Worm (Caenorhabditis elegans) whole organism, young adult: Measurements from ENCODE around the gene nspb-3.
A peak's percentile ranks its signal among the peaks of the same experiment; 100 is the strongest.

Source experiments
- D2030.7 ChIP-seq: fragments of 200-800 bp; sonication (Bioruptor generic); IDR thresholded peaks from 2 replicates; pipeline ENCODE4 v1.3.6; 2022; ENCODE audit warnings: missing genetic modification reagents, missing genetic modification characterization, missing compliant biosample characterization
- F22D6.2 ChIP-seq: sonication (generic microtip); optimal IDR thresholded peaks from 2 replicates; lab custom pipeline; 2016; ENCODE audit warnings: mild to moderate bottlenecking, missing genetic modification characterization, missing compliant biosample characterization
- F49E8.2 ChIP-seq: sonication (generic microtip); optimal IDR thresholded peaks from 3 replicates; lab custom pipeline; 2017; ENCODE audit warnings: missing genetic modification characterization, mild to moderate bottlenecking, missing compliant biosample characterization, antibody characterized with exemption, moderate library complexity; ENCODE audit not compliant: insufficient read depth
- F57A8.1 ChIP-seq: fragments of 200-800 bp; sonication (Bioruptor generic); optimal IDR thresholded peaks from 2 replicates; lab custom pipeline; 2018; ENCODE audit warnings: mild to moderate bottlenecking, missing genetic modification characterization, moderate library complexity, missing compliant biosample characterization
- T07F8.4 ChIP-seq: sonication (generic microtip); optimal IDR thresholded peaks from 2 replicates; lab custom pipeline; 2016; ENCODE audit warnings: mild to moderate bottlenecking, missing genetic modification characterization, moderate library complexity, missing compliant biosample characterization
- Y56A3A.18 ChIP-seq: fragments of 200-800 bp; sonication (Bioruptor generic); IDR thresholded peaks from 2 replicates; pipeline ENCODE4 v1.3.6; 2022; ENCODE audit warnings: missing genetic modification reagents, missing genetic modification characterization, missing compliant biosample characterization
- akir-1 ChIP-seq: fragments of 200-800 bp; sonication (Bioruptor generic); optimal IDR thresholded peaks from 2 replicates; lab custom pipeline; 2018; ENCODE audit warnings: mild to moderate bottlenecking, missing genetic modification characterization, moderate library complexity, missing compliant biosample characterization
- ama-1 ChIP-seq, 3 experiments: fragments of 150-350 bp in 1 of 3; sonication (generic microtip) in 2 of 3; optimal IDR thresholded peaks; 2 replicates each; lab custom pipeline; 2014 to 2018; ENCODE audit warnings: missing biosample characterization in 2 of 3, missing genetic modification characterization in 2 of 3, missing genetic modification reagents in 2 of 3
- aptf-2 ChIP-seq: fragments of 200-800 bp; sonication (Bioruptor generic); conservative IDR thresholded peaks from 2 replicates; pipeline ENCODE4 v1.3.6; 2022; ENCODE audit warnings: missing genetic modification reagents, missing genetic modification characterization, missing compliant biosample characterization
- aptf-3 ChIP-seq: fragments of 200-800 bp; sonication (Bioruptor generic); IDR thresholded peaks from 2 replicates; pipeline ENCODE4 v1.3.6; 2022; ENCODE audit warnings: missing genetic modification characterization, missing compliant biosample characterization
- athp-1 ChIP-seq: sonication (generic microtip); optimal IDR thresholded peaks from 2 replicates; lab custom pipeline; 2017; ENCODE audit warnings: mild to moderate bottlenecking, missing genetic modification characterization, missing compliant biosample characterization
- attf-5 ChIP-seq: fragments of 200-800 bp; sonication (Bioruptor generic); optimal IDR thresholded peaks from 2 replicates; lab custom pipeline; 2018; ENCODE audit warnings: mild to moderate bottlenecking, missing genetic modification characterization, missing compliant biosample characterization
- ccch-3 ChIP-seq: fragments of 200-800 bp; sonication (Bioruptor generic); optimal IDR thresholded peaks from 2 replicates; lab custom pipeline; 2018; ENCODE audit warnings: mild to moderate bottlenecking, missing genetic modification characterization, missing compliant biosample characterization
- cebp-1 ChIP-seq, 2 experiments: fragments of 200-800 bp in 1 of 2; sonication (Bioruptor generic) in 1 of 2; sonication (generic microtip) in 1 of 2; IDR thresholded peaks in 1 of 2; optimal IDR thresholded peaks in 1 of 2; 2 replicates each; pipeline versions ENCODE4 v1.3.6 to Lab custom; 2017 to 2022; ENCODE audit warnings: missing compliant biosample characterization in 2 of 2, missing genetic modification characterization in 2 of 2, mild to moderate bottlenecking in 1 of 2, missing genetic modification reagents in 1 of 2, moderate library complexity in 1 of 2
- ceh-100 ChIP-seq: fragments of 200-800 bp; sonication (Bioruptor generic); IDR thresholded peaks from 2 replicates; pipeline ENCODE4 v1.3.6; 2022; ENCODE audit warnings: missing genetic modification reagents, missing genetic modification characterization, missing compliant biosample characterization
- ceh-40 ChIP-seq: fragments of 200-800 bp; sonication (Bioruptor generic); IDR thresholded peaks from 2 replicates; pipeline ENCODE4 v1.3.6; 2022; ENCODE audit warnings: missing genetic modification characterization, missing compliant biosample characterization
- ceh-58 ChIP-seq: fragments of 200-800 bp; sonication (Bioruptor generic); IDR thresholded peaks from 2 replicates; pipeline ENCODE4 v1.3.6; 2022; ENCODE audit warnings: missing genetic modification characterization, missing compliant biosample characterization
- ceh-91 ChIP-seq: fragments of 200-800 bp; sonication (Bioruptor generic); IDR thresholded peaks from 2 replicates; pipeline ENCODE4 v1.3.6; 2022; ENCODE audit warnings: missing genetic modification reagents, missing genetic modification characterization, missing compliant biosample characterization
- egl-18 ChIP-seq: fragments of 200-800 bp; sonication (Bioruptor generic); IDR thresholded peaks from 2 replicates; pipeline ENCODE4 v1.3.6; 2022; ENCODE audit warnings: missing genetic modification reagents, missing genetic modification characterization, missing compliant biosample characterization
- egl-44 ChIP-seq: fragments of 200-800 bp; sonication (Bioruptor generic); IDR thresholded peaks from 2 replicates; pipeline ENCODE4 v1.3.6; 2022; ENCODE audit warnings: missing genetic modification reagents, missing genetic modification characterization, missing compliant biosample characterization
- ets-4 ChIP-seq: fragments of 200-800 bp; sonication (Bioruptor generic); optimal IDR thresholded peaks from 2 replicates; lab custom pipeline; 2018; ENCODE audit warnings: mild to moderate bottlenecking, missing genetic modification characterization, missing compliant biosample characterization
- gei-17 ChIP-seq: fragments of 200-800 bp; sonication (Bioruptor generic); optimal IDR thresholded peaks from 2 replicates; lab custom pipeline; 2018; ENCODE audit warnings: mild to moderate bottlenecking, missing genetic modification characterization, missing compliant biosample characterization
- him-1 ChIP-seq: sonication (generic microtip); optimal IDR thresholded peaks from 2 replicates; lab custom pipeline; 2016; ENCODE audit warnings: missing genotype, missing genetic modification reagents, missing genetic modification characterization, missing compliant biosample characterization
- hlh-12 ChIP-seq: sonication (generic microtip); optimal IDR thresholded peaks from 2 replicates; lab custom pipeline; 2016; ENCODE audit warnings: missing genetic modification characterization, missing compliant biosample characterization
- hmg-1.2 ChIP-seq: fragments of 200-800 bp; sonication (Bioruptor generic); IDR thresholded peaks from 2 replicates; pipeline ENCODE4 v1.3.6; 2022; ENCODE audit warnings: missing genetic modification reagents, missing genetic modification characterization, missing compliant biosample characterization
- hsf-1 ChIP-seq: fragments of 200-800 bp; sonication (Bioruptor generic); IDR thresholded peaks from 2 replicates; pipeline ENCODE4 v1.3.6; 2022; ENCODE audit warnings: missing genetic modification reagents, missing genetic modification characterization, missing compliant biosample characterization
- lag-1 ChIP-seq: fragments of 200-800 bp; sonication (Bioruptor generic); IDR thresholded peaks from 2 replicates; pipeline ENCODE4 v1.3.6; 2022; ENCODE audit warnings: missing genetic modification reagents, missing genetic modification characterization, missing compliant biosample characterization
- let-526 ChIP-seq: fragments of 200-800 bp; sonication (Bioruptor generic); IDR thresholded peaks from 2 replicates; pipeline ENCODE4 v1.3.6; 2022; ENCODE audit warnings: missing genetic modification reagents, missing genetic modification characterization, missing compliant biosample characterization
- lin-26 ChIP-seq: fragments of 200-800 bp; sonication (Bioruptor generic); IDR thresholded peaks from 2 replicates; pipeline ENCODE4 v1.3.6; 2022; ENCODE audit warnings: missing genetic modification reagents, missing genetic modification characterization, missing compliant biosample characterization
- lin-40 ChIP-seq: sonication (generic microtip); optimal IDR thresholded peaks from 2 replicates; lab custom pipeline; 2016; ENCODE audit warnings: missing genetic modification characterization, mild to moderate bottlenecking, missing compliant biosample characterization, missing genotype, missing genetic modification reagents
- madf-6 ChIP-seq: fragments of 200-800 bp; sonication (Bioruptor generic); IDR thresholded peaks from 2 replicates; pipeline ENCODE4 v1.3.6; 2022; ENCODE audit warnings: missing genetic modification reagents, missing genetic modification characterization, missing compliant biosample characterization
- mcd-1 ChIP-seq: fragments of 200-800 bp; sonication (Bioruptor generic); IDR thresholded peaks from 2 replicates; pipeline ENCODE4 v1.3.6; 2022; ENCODE audit warnings: missing genetic modification reagents, missing genetic modification characterization, missing compliant biosample characterization
- nhr-120 ChIP-seq: fragments of 200-800 bp; sonication (Bioruptor generic); IDR thresholded peaks from 2 replicates; pipeline ENCODE4 v1.3.6; 2022; ENCODE audit warnings: missing genetic modification characterization, missing compliant biosample characterization
- nhr-80 ChIP-seq: sonication (generic microtip); optimal IDR thresholded peaks from 2 replicates; lab custom pipeline; 2016; ENCODE audit warnings: missing genetic modification characterization, missing compliant biosample characterization
- rec-8 ChIP-seq, 2 experiments: sonication (generic microtip); optimal IDR thresholded peaks; 2 replicates each; lab custom pipeline; 2016; ENCODE audit warnings: mild to moderate bottlenecking in 2 of 2, missing genetic modification characterization in 2 of 2, missing genetic modification reagents in 2 of 2, missing genotype in 2 of 2, missing biosample characterization in 1 of 2, missing compliant biosample characterization in 1 of 2, moderate library complexity in 1 of 2
- rpc-1 ChIP-seq, 2 experiments: fragments of 150-350 bp in 1 of 2; sonication (generic microtip) in 1 of 2; optimal IDR thresholded peaks; 2 replicates each; lab custom pipeline; 2014 to 2018; ENCODE audit warnings: missing biosample characterization in 1 of 2, missing genetic modification characterization in 1 of 2, missing genetic modification reagents in 1 of 2, missing genotype in 1 of 2
- sea-2 ChIP-seq: fragments of 200-800 bp; sonication (Bioruptor generic); IDR thresholded peaks from 2 replicates; pipeline ENCODE4 v1.3.6; 2022; ENCODE audit warnings: missing genetic modification characterization, missing compliant biosample characterization
- snpc-1.3 ChIP-seq: sonication (generic microtip); optimal IDR thresholded peaks from 2 replicates; lab custom pipeline; 2017; ENCODE audit warnings: missing genetic modification characterization, mild to moderate bottlenecking, missing compliant biosample characterization, antibody characterized with exemption, moderate library complexity, missing genotype, missing genetic modification reagents; ENCODE audit not compliant: insufficient read depth
- somi-1 ChIP-seq: fragments of 200-800 bp; sonication (Bioruptor generic); optimal IDR thresholded peaks from 2 replicates; lab custom pipeline; 2018; ENCODE audit warnings: mild to moderate bottlenecking, missing genetic modification characterization, missing compliant biosample characterization
- sptf-2 ChIP-seq: fragments of 200-800 bp; sonication (Bioruptor generic); optimal IDR thresholded peaks from 2 replicates; lab custom pipeline; 2018; ENCODE audit warnings: mild to moderate bottlenecking, missing genetic modification characterization, missing compliant biosample characterization
- xnd-1 ChIP-seq: sonication (generic microtip); optimal IDR thresholded peaks from 2 replicates; lab custom pipeline; 2016; ENCODE audit warnings: missing genotype, missing genetic modification reagents, missing genetic modification characterization, missing compliant biosample characterization
- ztf-18 ChIP-seq: sonication (generic microtip); optimal IDR thresholded peaks from 2 replicates; lab custom pipeline; 2016; ENCODE audit warnings: missing genotype, mild to moderate bottlenecking, missing genetic modification characterization, missing compliant biosample characterization
- ztf-25 ChIP-seq: fragments of 200-800 bp; sonication (Bioruptor generic); IDR thresholded peaks from 2 replicates; pipeline ENCODE4 v1.3.6; 2022; ENCODE audit warnings: missing genetic modification reagents, missing genetic modification characterization, missing compliant biosample characterization
- ztf-28 ChIP-seq: fragments of 200-800 bp; sonication (Bioruptor generic); IDR thresholded peaks from 2 replicates; pipeline ENCODE4 v1.3.6; 2022; ENCODE audit warnings: missing genetic modification reagents, missing genetic modification characterization, missing compliant biosample characterization
- ztf-3 ChIP-seq: fragments of 200-800 bp; sonication (Bioruptor generic); optimal IDR thresholded peaks from 2 replicates; lab custom pipeline; 2018; ENCODE audit warnings: mild to moderate bottlenecking, missing genetic modification characterization, missing compliant biosample characterization

The nspb-3 gene

DNA sequence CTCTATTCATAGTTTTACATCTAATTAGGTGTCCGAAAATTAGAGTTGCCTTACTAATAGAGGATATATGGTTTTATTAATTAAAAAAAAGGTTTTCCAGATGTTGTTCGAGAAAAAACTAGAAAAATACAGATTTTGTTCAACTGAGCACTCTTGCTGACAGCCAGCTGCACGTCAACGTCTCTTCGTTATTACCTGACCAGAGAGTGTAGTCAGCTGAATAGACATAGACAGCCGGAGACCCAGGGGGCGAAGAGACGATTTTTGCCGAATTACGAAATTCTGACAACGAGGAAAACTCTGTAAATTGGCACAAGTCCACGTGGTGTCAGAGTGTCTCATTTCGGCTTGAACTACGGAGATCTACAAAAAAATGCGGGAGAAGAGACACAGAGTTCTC lies 23.8 kb upstream of the nspb-3 start:
- TF ChIP-seq gei-17 (GFP tag; lab: Kevin White, UChicago) (no peak), F57A8.1 (GFP tag; lab: Kevin White, UChicago) (no peak), lin-26 (GFP tag; lab: Robert Waterston, UW) (no peak), attf-5 (peak; percentile 81), ztf-18 (tag; lab: Kevin White, UChicago) (peak; percentile 0), cebp-1 (GFP tag; IDR thresholded peaks at IDR 0.05; lab: Robert Waterston, UW) (peak; percentile 83), cebp-1 (tag; optimal IDR thresholded peaks at IDR 0.05; lab: Kevin White, UChicago) (peak; percentile 95), xnd-1 (tag; lab: Kevin White, UChicago) (no peak), ama-1 (optimal IDR thresholded peaks at IDR 0.05; lab: Kevin White, UChicago) (no peak), ama-1 (GFP tag; optimal IDR thresholded peaks at IDR 0.05; lab: Kevin White, UChicago) (no peak), athp-1 (tag; lab: Kevin White, UChicago) (no peak), nhr-80 (tag; lab: Kevin White, UChicago) (peak; percentile 27), hmg-1.2 (peak; percentile 52; the same call in 1 of the 2 replicates), lin-40 (tag; lab: Kevin White, UChicago) (peak; percentile 3)

DNA sequence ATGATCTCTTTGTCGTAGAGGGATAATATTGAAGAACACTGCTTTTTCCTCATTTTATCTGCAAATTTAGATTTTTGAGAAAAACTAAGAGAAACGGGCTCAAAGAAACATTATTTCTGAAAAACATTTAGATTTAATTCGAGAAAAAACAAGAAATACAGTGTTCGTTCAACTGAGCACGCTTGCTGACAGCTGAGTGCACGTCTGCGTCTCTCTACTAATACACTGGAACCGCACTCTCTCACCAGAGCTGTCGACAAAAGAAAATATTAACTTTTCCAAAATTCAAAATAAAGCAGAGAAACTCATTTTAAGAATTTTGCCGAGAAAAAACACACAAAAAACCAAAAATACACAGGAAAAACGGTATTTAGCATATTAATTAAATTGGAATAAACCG lies 18.5 kb upstream of the nspb-3 start, which contains the start of gene drh-1:
drh-1 (minus strand) TSS at position 58 of the 400 bp plus-strand sequence.
- TF ChIP-seq ceh-58 (GFP tag; lab: Robert Waterston, UW) (no peak), ets-4 (GFP tag; lab: Kevin White, UChicago) (no peak), somi-1 (GFP tag; lab: Kevin White, UChicago) (no peak), sptf-2 (no peak), xnd-1 (tag; lab: Kevin White, UChicago) (no peak), egl-44 (GFP tag; lab: Robert Waterston, UW) (no peak), lin-40 (tag; lab: Kevin White, UChicago) (no peak), sea-2 (no peak), madf-6 (GFP tag; lab: Robert Waterston, UW) (peak; percentile 31; the same call in 1 of the 2 replicates), ceh-91 (GFP tag; lab: Robert Waterston, UW) (no peak), ceh-40 (GFP tag; lab: Robert Waterston, UW) (no peak), Y56A3A.18 (GFP tag; lab: Robert Waterston, UW) (no peak), rec-8 (tag; optimal IDR thresholded peaks at IDR 0.05; lab: Kevin White, UChicago) (no peak), nhr-120 (no peak), rpc-1 (optimal IDR thresholded peaks at IDR 0.05; lab: Kevin White, UChicago) (no peak), rpc-1 (tag; optimal IDR thresholded peaks at IDR 0.05; lab: Kevin White, UChicago) (no peak), lin-26 (GFP tag; lab: Robert Waterston, UW) (no peak), hmg-1.2 (peak; percentile 100), akir-1 (GFP tag; lab: Kevin White, UChicago) (no peak), mcd-1 (GFP tag; lab: Robert Waterston, UW) (peak; percentile 51; the same call in 1 of the 2 replicates), ztf-3 (no peak), lag-1 (GFP tag; lab: Robert Waterston, UW) (no peak), ccch-3 (GFP tag; lab: Kevin White, UChicago) (no peak), aptf-2 (GFP tag; lab: Robert Waterston, UW) (no peak), F22D6.2 (tag; lab: Kevin White, UChicago) (no peak), ztf-28 (GFP tag; lab: Robert Waterston, UW) (no peak), aptf-3 (no peak), egl-18 (GFP tag; lab: Robert Waterston, UW) (no peak), him-1 (tag; lab: Kevin White, UChicago) (no peak), ceh-100 (no peak), T07F8.4 (tag; lab: Kevin White, UChicago) (no peak), let-526 (no peak), D2030.7 (peak; percentile 36; the same call in 1 of the 2 replicates), ztf-25 (GFP tag; lab: Robert Waterston, UW) (no peak), cebp-1 (GFP tag; IDR thresholded peaks at IDR 0.05; lab: Robert Waterston, UW) (no peak), cebp-1 (tag; optimal IDR thresholded peaks at IDR 0.05; lab: Kevin White, UChicago) (no peak), snpc-1.3 (tag; lab: Kevin White, UChicago) (no peak), hsf-1 (GFP tag; lab: Robert Waterston, UW) (peak; percentile 45; the same call in 1 of the 2 replicates), hlh-12 (no peak), F49E8.2 (tag; lab: Kevin White, UChicago) (no peak)
